Worm (Caenorhabditis elegans) whole organism, young adult: ENCODE results near the gene F41C3.11.

Experiments used
- B0035.1 ChIP-seq: sonication (generic microtip); optimal IDR thresholded peaks from 2 replicates; lab custom pipeline; 2016; ENCODE audit warnings: missing genetic modification characterization, mild to moderate bottlenecking, missing compliant biosample characterization, missing genotype, missing genetic modification reagents
- F10E7.11 ChIP-seq: sonication (generic microtip); optimal IDR thresholded peaks from 2 replicates; lab custom pipeline; 2017; ENCODE audit warnings: mild to moderate bottlenecking, missing genetic modification characterization, moderate library complexity, missing compliant biosample characterization
- F33H1.4 ChIP-seq: fragments of 200-800 bp; sonication (Bioruptor generic); IDR thresholded peaks from 2 replicates; pipeline ENCODE4 v1.3.6; 2022; ENCODE audit warnings: missing genetic modification reagents, missing genetic modification characterization, missing compliant biosample characterization
- T07F8.4 ChIP-seq: sonication (generic microtip); optimal IDR thresholded peaks from 2 replicates; lab custom pipeline; 2016; ENCODE audit warnings: mild to moderate bottlenecking, missing genetic modification characterization, moderate library complexity, missing compliant biosample characterization
- Y67H2A.10 ChIP-seq: fragments of 200-800 bp; sonication (Bioruptor generic); conservative IDR thresholded peaks from 2 replicates; pipeline ENCODE4 v1.3.6; 2022; ENCODE audit warnings: missing genetic modification reagents, missing genetic modification characterization, missing compliant biosample characterization
- akir-1 ChIP-seq: fragments of 200-800 bp; sonication (Bioruptor generic); optimal IDR thresholded peaks from 2 replicates; lab custom pipeline; 2018; ENCODE audit warnings: mild to moderate bottlenecking, missing genetic modification characterization, moderate library complexity, missing compliant biosample characterization
- ama-1 ChIP-seq, 3 experiments: fragments of 150-350 bp in 1 of 3; sonication (generic microtip) in 2 of 3; optimal IDR thresholded peaks; 2 replicates each; lab custom pipeline; 2014 to 2018; ENCODE audit warnings: missing biosample characterization in 2 of 3, missing genetic modification characterization in 2 of 3, missing genetic modification reagents in 2 of 3
- aptf-3 ChIP-seq: fragments of 200-800 bp; sonication (Bioruptor generic); IDR thresholded peaks from 2 replicates; pipeline ENCODE4 v1.3.6; 2022; ENCODE audit warnings: missing genetic modification characterization, missing compliant biosample characterization
- ceh-27 ChIP-seq: fragments of 200-800 bp; sonication (Bioruptor generic); optimal IDR thresholded peaks from 2 replicates; lab custom pipeline; 2018; ENCODE audit warnings: mild to moderate bottlenecking, missing genetic modification characterization, moderate library complexity, missing compliant biosample characterization
- ceh-79 ChIP-seq: sonication (generic microtip); optimal IDR thresholded peaks from 2 replicates; lab custom pipeline; 2017; ENCODE audit warnings: mild to moderate bottlenecking, missing genetic modification characterization, missing compliant biosample characterization
- ceh-91 ChIP-seq: fragments of 200-800 bp; sonication (Bioruptor generic); IDR thresholded peaks from 2 replicates; pipeline ENCODE4 v1.3.6; 2022; ENCODE audit warnings: missing genetic modification reagents, missing genetic modification characterization, missing compliant biosample characterization
- dox-1 ChIP-seq: fragments of 200-800 bp; sonication (Bioruptor generic); IDR thresholded peaks from 2 replicates; pipeline ENCODE4 v1.3.6; 2022; ENCODE audit warnings: missing genetic modification reagents, missing genetic modification characterization, missing compliant biosample characterization
- efl-1 ChIP-seq: fragments of 150-350 bp; optimal IDR thresholded peaks from 2 replicates; lab custom pipeline; 2014; ENCODE audit warnings: missing biosample characterization, missing genetic modification reagents, missing genetic modification characterization
- egl-44 ChIP-seq: fragments of 200-800 bp; sonication (Bioruptor generic); IDR thresholded peaks from 2 replicates; pipeline ENCODE4 v1.3.6; 2022; ENCODE audit warnings: missing genetic modification reagents, missing genetic modification characterization, missing compliant biosample characterization
- egrh-3 ChIP-seq: fragments of 200-800 bp; sonication (Bioruptor generic); IDR thresholded peaks from 2 replicates; pipeline ENCODE4 v1.3.6; 2022; ENCODE audit warnings: missing genetic modification reagents, missing genetic modification characterization, missing compliant biosample characterization
- ekl-4 ChIP-seq: fragments of 200-800 bp; sonication (Bioruptor generic); IDR thresholded peaks from 2 replicates; pipeline ENCODE4 v1.3.6; 2022; ENCODE audit warnings: missing genetic modification reagents, missing genetic modification characterization, missing compliant biosample characterization
- ets-4 ChIP-seq: fragments of 200-800 bp; sonication (Bioruptor generic); optimal IDR thresholded peaks from 2 replicates; lab custom pipeline; 2018; ENCODE audit warnings: mild to moderate bottlenecking, missing genetic modification characterization, missing compliant biosample characterization
- hlh-12 ChIP-seq: sonication (generic microtip); optimal IDR thresholded peaks from 2 replicates; lab custom pipeline; 2016; ENCODE audit warnings: missing genetic modification characterization, missing compliant biosample characterization
- hmg-1.2 ChIP-seq: fragments of 200-800 bp; sonication (Bioruptor generic); IDR thresholded peaks from 2 replicates; pipeline ENCODE4 v1.3.6; 2022; ENCODE audit warnings: missing genetic modification reagents, missing genetic modification characterization, missing compliant biosample characterization
- lag-1 ChIP-seq: fragments of 200-800 bp; sonication (Bioruptor generic); IDR thresholded peaks from 2 replicates; pipeline ENCODE4 v1.3.6; 2022; ENCODE audit warnings: missing genetic modification reagents, missing genetic modification characterization, missing compliant biosample characterization
- lin-26 ChIP-seq: fragments of 200-800 bp; sonication (Bioruptor generic); IDR thresholded peaks from 2 replicates; pipeline ENCODE4 v1.3.6; 2022; ENCODE audit warnings: missing genetic modification reagents, missing genetic modification characterization, missing compliant biosample characterization
- lin-40 ChIP-seq: sonication (generic microtip); optimal IDR thresholded peaks from 2 replicates; lab custom pipeline; 2016; ENCODE audit warnings: missing genetic modification characterization, mild to moderate bottlenecking, missing compliant biosample characterization, missing genotype, missing genetic modification reagents
- madf-3 ChIP-seq: fragments of 200-800 bp; sonication (Bioruptor generic); IDR thresholded peaks from 2 replicates; pipeline ENCODE4 v1.3.6; 2022; ENCODE audit warnings: missing genetic modification reagents, missing genetic modification characterization, missing compliant biosample characterization
- madf-6 ChIP-seq: fragments of 200-800 bp; sonication (Bioruptor generic); IDR thresholded peaks from 2 replicates; pipeline ENCODE4 v1.3.6; 2022; ENCODE audit warnings: missing genetic modification reagents, missing genetic modification characterization, missing compliant biosample characterization
- nhr-179 ChIP-seq: sonication (generic microtip); optimal IDR thresholded peaks from 2 replicates; lab custom pipeline; 2016; ENCODE audit warnings: mild to moderate bottlenecking, missing genetic modification characterization, missing compliant biosample characterization
- rec-8 ChIP-seq, 2 experiments: sonication (generic microtip); optimal IDR thresholded peaks; 2 replicates each; lab custom pipeline; 2016; ENCODE audit warnings: mild to moderate bottlenecking in 2 of 2, missing genetic modification characterization in 2 of 2, missing genetic modification reagents in 2 of 2, missing genotype in 2 of 2, missing biosample characterization in 1 of 2, missing compliant biosample characterization in 1 of 2, moderate library complexity in 1 of 2
- repo-1 ChIP-seq: sonication (generic microtip); optimal IDR thresholded peaks from 2 replicates; lab custom pipeline; 2017; ENCODE audit warnings: mild to moderate bottlenecking, missing genetic modification characterization, missing compliant biosample characterization
- sea-2 ChIP-seq: fragments of 200-800 bp; sonication (Bioruptor generic); IDR thresholded peaks from 2 replicates; pipeline ENCODE4 v1.3.6; 2022; ENCODE audit warnings: missing genetic modification characterization, missing compliant biosample characterization
- snpc-3.4 ChIP-seq: sonication (generic microtip); optimal IDR thresholded peaks from 2 replicates; lab custom pipeline; 2017; ENCODE audit warnings: missing genetic modification characterization, mild to moderate bottlenecking, missing compliant biosample characterization, antibody characterized with exemption, moderate library complexity, missing genotype, missing genetic modification reagents
- snpc-4 ChIP-seq, 5 experiments: fragments of 150-350 bp in 1 of 5; sonication (generic microtip) in 4 of 5; optimal IDR thresholded peaks; 2 replicates each; lab custom pipeline; 2014 to 2018; ENCODE audit warnings: missing genetic modification characterization in 5 of 5, missing biosample characterization in 3 of 5, antibody characterized with exemption in 2 of 5, mild to moderate bottlenecking in 2 of 5, missing compliant biosample characterization in 2 of 5, missing genotype in 2 of 5, moderate library complexity in 2 of 5, missing genetic modification reagents in 1 of 5
- zfh-2 ChIP-seq: fragments of 200-800 bp; sonication (Bioruptor generic); conservative IDR thresholded peaks from 2 replicates; pipeline ENCODE4 v1.3.6; 2022; ENCODE audit warnings: missing genetic modification reagents, missing genetic modification characterization, missing compliant biosample characterization
- ztf-18 ChIP-seq: sonication (generic microtip); optimal IDR thresholded peaks from 2 replicates; lab custom pipeline; 2016; ENCODE audit warnings: missing genotype, mild to moderate bottlenecking, missing genetic modification characterization, missing compliant biosample characterization
- ztf-26 ChIP-seq: sonication (generic microtip); optimal IDR thresholded peaks from 2 replicates; lab custom pipeline; 2017; ENCODE audit warnings: missing genetic modification characterization, missing compliant biosample characterization
- ztf-28 ChIP-seq: fragments of 200-800 bp; sonication (Bioruptor generic); IDR thresholded peaks from 2 replicates; pipeline ENCODE4 v1.3.6; 2022; ENCODE audit warnings: missing genetic modification reagents, missing genetic modification characterization, missing compliant biosample characterization
- ztf-3 ChIP-seq: fragments of 200-800 bp; sonication (Bioruptor generic); optimal IDR thresholded peaks from 2 replicates; lab custom pipeline; 2018; ENCODE audit warnings: mild to moderate bottlenecking, missing genetic modification characterization, missing compliant biosample characterization

Gene F41C3.11

DNA sequence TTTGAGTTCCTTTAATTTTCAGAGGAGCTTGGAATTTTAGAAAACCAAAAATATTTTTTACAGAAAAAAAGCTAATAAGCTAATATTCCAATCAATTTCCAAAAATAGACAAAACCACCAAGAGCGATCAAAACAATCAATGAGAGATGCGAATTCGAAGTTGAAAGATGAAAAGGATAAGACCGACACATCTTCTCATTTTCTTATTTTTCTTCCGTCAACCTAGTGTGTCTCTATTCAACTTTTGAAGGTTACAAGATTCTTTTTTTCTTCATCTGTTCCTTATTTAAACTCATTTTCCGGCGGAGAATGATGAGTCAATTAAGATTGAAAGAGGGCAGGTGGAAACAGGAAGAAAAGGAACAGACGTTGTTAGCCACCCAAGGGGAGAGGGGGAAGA lies 33.9 kb upstream of the F41C3.11 start:
- no peak for TF ChIP-seq T07F8.4 (tag; lab: Kevin White, UChicago)
- TF ChIP-seq ama-1 (optimal IDR thresholded peaks at IDR 0.05; lab: Kevin White, UChicago) = no peak
- no peak for TF ChIP-seq ama-1 (GFP tag; optimal IDR thresholded peaks at IDR 0.05; lab: Kevin White, UChicago)
- TF ChIP-seq ekl-4 (GFP tag; lab: Robert Waterston, UW) = no peak
- TF ChIP-seq lag-1 = no peak
- no peak for TF ChIP-seq zfh-2 (GFP tag; lab: Robert Waterston, UW)
- no peak for TF ChIP-seq madf-6 (GFP tag; lab: Robert Waterston, UW)
- TF ChIP-seq ets-4 (GFP tag; lab: Kevin White, UChicago) = no peak
- no peak for TF ChIP-seq ceh-79
- no peak for TF ChIP-seq aptf-3 (GFP tag; lab: Robert Waterston, UW)

- TF ChIP-seq nhr-179 (tag; lab: Kevin White, UChicago) = no peak
- TF ChIP-seq madf-3 = no peak
- TF ChIP-seq F33H1.4 (GFP tag; lab: Robert Waterston, UW) = no peak
- TF ChIP-seq hlh-12 (tag; lab: Kevin White, UChicago) = no peak
- TF ChIP-seq F10E7.11 (tag; lab: Kevin White, UChicago) = no peak
- no peak for TF ChIP-seq lin-40
- TF ChIP-seq B0035.1 (tag; lab: Kevin White, UChicago) = no peak
- no peak for TF ChIP-seq ztf-3
- no peak for TF ChIP-seq snpc-3.4 (tag; lab: Kevin White, UChicago)
- no peak for TF ChIP-seq efl-1
- no peak for TF ChIP-seq hmg-1.2 (GFP tag; lab: Robert Waterston, UW)
Measured at ce11 chrII:4766284-4766683, 32.5 kb upstream of the F41C3.11 start, which contains the start of gene ttm-2. TSS of gene ttm-2 (minus strand) at chrII:4766384.

DNA sequence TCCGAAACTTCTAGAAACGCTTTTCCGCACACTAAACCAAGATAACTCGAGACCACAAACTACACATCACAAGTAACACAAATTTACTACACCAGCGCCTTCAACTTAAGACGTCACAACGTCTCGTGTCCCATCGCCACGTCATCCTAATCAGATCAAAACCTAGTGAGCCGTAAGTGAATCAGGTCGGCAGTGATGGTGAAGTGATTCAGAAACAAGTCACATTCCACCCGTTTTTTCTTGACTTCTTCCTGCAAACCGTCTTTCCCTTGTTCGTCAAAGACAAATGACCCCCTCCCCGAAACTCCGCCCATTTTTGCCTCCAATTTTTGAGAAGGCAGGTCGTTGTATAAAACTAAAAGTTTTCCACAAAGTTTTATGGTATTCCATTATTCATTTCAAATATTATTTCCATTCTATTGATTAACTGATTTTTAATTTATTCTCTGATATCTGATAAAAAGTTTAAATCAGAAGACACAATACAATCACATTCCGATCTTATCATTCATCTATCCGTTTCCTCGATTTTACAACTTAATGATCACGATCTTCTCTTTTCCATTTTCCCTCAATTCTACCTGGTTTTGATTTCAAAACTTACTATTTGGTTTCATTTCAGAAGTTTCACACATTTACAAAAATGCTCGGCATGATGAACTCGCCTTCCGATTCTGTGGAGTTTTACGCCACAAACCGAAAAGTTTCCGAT lies 29.0 kb upstream of the F41C3.11 start, which contains the start of gene F26G1.2:
TSS of gene F26G1.2 (plus strand) at position 508 of the 712 bp plus-strand sequence.
- TF ChIP-seq ceh-27 (no peak), nhr-179 (tag; lab: Kevin White, UChicago) (no peak), akir-1 (GFP tag; lab: Kevin White, UChicago) (no peak), rec-8 (tag; optimal IDR thresholded peaks at IDR 0.05; lab: Kevin White, UChicago) (no peak), snpc-4 (GFP tag; optimal IDR thresholded peaks at IDR 0.05; lab: Kevin White, UChicago) (no peak), snpc-4 (tag; optimal IDR thresholded peaks at IDR 0.05; lab: Kevin White, UChicago) (no peak), ama-1 (optimal IDR thresholded peaks at IDR 0.05; lab: Kevin White, UChicago) (no peak), ama-1 (GFP tag; optimal IDR thresholded peaks at IDR 0.05; lab: Kevin White, UChicago) (no peak), ztf-18 (tag; lab: Kevin White, UChicago) (no peak), dox-1 (no peak), repo-1 (tag; lab: Kevin White, UChicago) (no peak), lin-26 (GFP tag; lab: Robert Waterston, UW) (peak; percentile 47; the same call in 1 of the 2 replicates), ztf-26 (tag; lab: Kevin White, UChicago) (peak; percentile 11)

DNA sequence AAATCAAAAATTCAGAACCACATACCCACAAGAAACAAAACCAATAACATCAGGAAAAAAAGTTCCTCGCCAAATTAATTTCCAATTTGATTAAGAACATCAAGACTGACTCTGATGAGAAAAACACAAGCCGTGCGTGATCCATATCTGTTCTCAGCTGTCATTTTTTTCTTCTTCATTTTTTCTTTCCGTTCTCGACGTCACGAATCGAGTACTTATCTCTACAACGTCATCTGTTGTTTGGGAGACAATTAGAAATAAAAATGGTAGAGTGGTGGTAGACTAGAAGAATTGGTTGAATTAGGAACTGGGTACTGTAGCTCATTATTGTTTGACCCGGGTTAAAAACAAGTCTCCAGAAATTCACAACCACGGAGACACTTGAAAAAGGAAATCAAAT lies 27.3 kb upstream of the F41C3.11 start:
- no peak for TF ChIP-seq ztf-28 (GFP tag; lab: Robert Waterston, UW)
- no peak for TF ChIP-seq zfh-2 (GFP tag; lab: Robert Waterston, UW)
- TF ChIP-seq sea-2 = no peak
- TF ChIP-seq egl-44 (GFP tag; lab: Robert Waterston, UW) = no peak
- TF ChIP-seq Y67H2A.10 (GFP tag; lab: Robert Waterston, UW) = no peak
- no peak for TF ChIP-seq egrh-3
- TF ChIP-seq ztf-26 (tag; lab: Kevin White, UChicago) = peak; percentile 6
- TF ChIP-seq ceh-91 (GFP tag; lab: Robert Waterston, UW) = no peak
